Worm (Caenorhabditis elegans): ENCODE data around the gene C33H5.1.

DNA sequence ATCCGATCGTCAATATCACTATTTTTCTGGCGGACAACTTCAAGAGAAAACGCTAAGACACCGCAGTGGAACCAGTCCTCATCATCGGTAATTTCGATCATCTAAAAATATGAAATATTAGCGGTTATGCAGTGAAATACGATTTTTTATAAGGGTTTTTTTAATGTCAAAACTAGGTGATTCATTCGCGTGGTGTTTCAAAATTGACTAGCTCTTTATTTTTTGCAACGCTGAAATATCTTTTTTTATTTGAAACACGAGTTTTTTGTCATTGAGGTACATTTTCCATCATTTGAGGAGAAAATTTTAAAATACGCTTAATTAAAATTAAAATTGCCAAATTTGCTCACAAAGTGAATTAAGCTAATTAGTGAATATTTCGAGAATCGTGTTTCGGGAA is 49.2 kb upstream of the C33H5.1 start, which contains the start of gene dsb-3:
- TF ChIP-seq mxl-1 (tag; optimal IDR thresholded peaks at IDR 0.05) = no peak
- TF ChIP-seq let-526 (GFP tag; IDR thresholded peaks at IDR 0.05) = no peak
- TF ChIP-seq B0035.1 (tag; optimal IDR thresholded peaks at IDR 0.05) = no peak
- TF ChIP-seq mes-4 (tag; optimal IDR thresholded peaks at IDR 0.05) = no peak
- TF ChIP-seq ztf-18 (tag; optimal IDR thresholded peaks at IDR 0.05) = no peak
- TF ChIP-seq gei-17 (GFP tag; optimal IDR thresholded peaks at IDR 0.05) = no peak
- TF ChIP-seq ztf-22 (GFP tag; optimal IDR thresholded peaks at IDR 0.05) = no peak
- no peak for TF ChIP-seq nfya-1 (tag; optimal IDR thresholded peaks at IDR 0.05; ENCODE audit: borderline replicate concordance, insufficient read depth)
- TF ChIP-seq unc-62 (GFP tag; optimal IDR thresholded peaks at IDR 0.05) = no peak
- no peak for TF ChIP-seq rcor-1 (GFP tag; IDR thresholded peaks at IDR 0.05)
